Fruit fly (Drosophila melanogaster) whole organism, embryonic: Measurements from ENCODE around the gene CG14341.

Experiments
- Antp ChIP-seq: fragments of 200-800 bp; sonication (Bioruptor generic); optimal IDR thresholded peaks from 3 replicates; lab custom pipeline; 2016; ENCODE audit warnings: missing biosample characterization, missing genetic modification characterization
- CG10654 ChIP-seq: fragments of 200-800 bp; sonication (Bioruptor generic); optimal IDR thresholded peaks from 2 replicates; lab custom pipeline; 2016; ENCODE audit warnings: missing biosample characterization, missing genetic modification characterization
- CG14667 ChIP-seq: fragments of 200-800 bp; sonication (Bioruptor generic); IDR thresholded peaks from 2 replicates; pipeline ENCODE4 v1.3.6; 2022; ENCODE audit warnings: missing biosample characterization, missing genetic modification characterization
- CG14710 ChIP-seq: fragments of 200-800 bp; sonication (Bioruptor generic); optimal IDR thresholded peaks from 3 replicates; lab custom pipeline; 2019; ENCODE audit warnings: missing biosample characterization, mild to moderate bottlenecking, missing genetic modification characterization, moderate library complexity
- CG16863 ChIP-seq: fragments of 200-800 bp; sonication (Bioruptor generic); optimal IDR thresholded peaks from 3 replicates; lab custom pipeline; 2016; ENCODE audit warnings: missing biosample characterization, missing genetic modification characterization
- CG17359 ChIP-seq: fragments of 200-800 bp; sonication (Bioruptor generic); optimal IDR thresholded peaks from 3 replicates; lab custom pipeline; 2018; ENCODE audit warnings: missing biosample characterization, mild to moderate bottlenecking, missing genetic modification characterization, moderate library complexity
- CG18599 ChIP-seq: fragments of 200-800 bp; sonication (Bioruptor generic); optimal IDR thresholded peaks from 3 replicates; lab custom pipeline; 2017; ENCODE audit warnings: missing biosample characterization, missing genetic modification characterization, mild to moderate bottlenecking, moderate library complexity, missing genetic modification reagents
- CG2678 ChIP-seq: fragments of 200-800 bp; sonication (Bioruptor generic); optimal IDR thresholded peaks from 3 replicates; lab custom pipeline; 2019; ENCODE audit warnings: missing biosample characterization, mild to moderate bottlenecking, missing genetic modification characterization, moderate library complexity
- CG30403 ChIP-seq: fragments of 200-800 bp; sonication (Bioruptor generic); optimal IDR thresholded peaks from 3 replicates; lab custom pipeline; 2016; ENCODE audit warnings: missing biosample characterization, missing genetic modification characterization
- CG3065 ChIP-seq: fragments of 200-800 bp; sonication (Bioruptor generic); optimal IDR thresholded peaks from 2 replicates; lab custom pipeline; 2016; ENCODE audit warnings: missing biosample characterization, missing genetic modification characterization
- CG43689 ChIP-seq: fragments of 200-800 bp; sonication (Bioruptor generic); IDR thresholded peaks from 2 replicates; pipeline ENCODE4 v1.3.6; 2022; ENCODE audit warnings: missing biosample characterization, missing genetic modification characterization
- CG4707 ChIP-seq: fragments of 200-800 bp; sonication (Bioruptor generic); optimal IDR thresholded peaks from 2 replicates; lab custom pipeline; 2018; ENCODE audit warnings: missing biosample characterization, mild to moderate bottlenecking, missing genetic modification characterization, moderate library complexity
- CG6272 ChIP-seq: fragments of 200-800 bp; sonication (Bioruptor generic); IDR thresholded peaks from 2 replicates; pipeline ENCODE4 v1.3.6; 2022; ENCODE audit warnings: missing biosample characterization, missing genetic modification characterization
- CG7372 ChIP-seq: fragments of 200-800 bp; sonication (Bioruptor generic); IDR thresholded peaks from 2 replicates; pipeline ENCODE4 v1.3.6; 2022; ENCODE audit warnings: missing biosample characterization, missing genetic modification characterization
- CG8290 ChIP-seq, 3 experiments: fragments of 200-800 bp; sonication (Bioruptor generic); optimal IDR thresholded peaks; 2 replicates each; lab custom pipeline; 2016 to 2019; ENCODE audit warnings: missing biosample characterization in 3 of 3, missing genetic modification characterization in 3 of 3, mild to moderate bottlenecking in 2 of 3, moderate library complexity in 1 of 3
- CG9437 ChIP-seq: fragments of 200-800 bp; sonication (Bioruptor generic); optimal IDR thresholded peaks from 2 replicates; lab custom pipeline; 2018; ENCODE audit warnings: missing biosample characterization, mild to moderate bottlenecking, missing genetic modification characterization
- CG9876 ChIP-seq: fragments of 200-800 bp; sonication (Bioruptor generic); optimal IDR thresholded peaks from 2 replicates; lab custom pipeline; 2016; ENCODE audit warnings: missing biosample characterization, missing genetic modification characterization
- Dip3 ChIP-seq: fragments of 200-800 bp; sonication (Bioruptor generic); optimal IDR thresholded peaks from 3 replicates; lab custom pipeline; 2016; ENCODE audit warnings: missing biosample characterization, missing genetic modification characterization
- E2f1 ChIP-seq: fragments of 200-800 bp; sonication (Bioruptor generic); IDR thresholded peaks from 2 replicates; pipeline ENCODE4 v1.3.6; 2022; ENCODE audit warnings: missing biosample characterization, missing genetic modification characterization
- Hey ChIP-seq: fragments of 200-800 bp; sonication (Bioruptor generic); optimal IDR thresholded peaks from 3 replicates; lab custom pipeline; 2018; ENCODE audit warnings: missing biosample characterization, mild to moderate bottlenecking, missing genetic modification characterization
- Hr78 ChIP-seq, 2 experiments: fragments of 200-800 bp in 1 of 2; fragments of >200 bp in 1 of 2; sonication (Bioruptor generic) in 1 of 2; optimal IDR thresholded peaks; 2 replicates each; lab custom pipeline; 2017 to 2019; ENCODE audit warnings: missing biosample characterization in 2 of 2, missing genetic modification characterization in 2 of 2, mild to moderate bottlenecking in 1 of 2, moderate library complexity in 1 of 2
- Lim3 ChIP-seq: fragments of 200-800 bp; sonication (Bioruptor generic); IDR thresholded peaks from 2 replicates; pipeline ENCODE4 v1.3.6; 2022; ENCODE audit warnings: missing biosample characterization, missing genetic modification characterization
- Max ChIP-seq: fragments of 200-800 bp; sonication (Bioruptor generic); optimal IDR thresholded peaks from 2 replicates; lab custom pipeline; 2016; ENCODE audit warnings: missing biosample characterization, mild to moderate bottlenecking, missing genetic modification characterization
- Oaz ChIP-seq: fragments of 200-800 bp; sonication (Bioruptor generic); IDR thresholded peaks from 2 replicates; pipeline ENCODE4 v1.3.6; 2022; ENCODE audit warnings: missing biosample characterization, missing genetic modification characterization
- Sry-β ChIP-seq: fragments of 200-800 bp; sonication (Bioruptor generic); optimal IDR thresholded peaks from 2 replicates; lab custom pipeline; 2018; ENCODE audit warnings: missing biosample characterization, mild to moderate bottlenecking, missing genetic modification characterization, moderate library complexity
- Vsx1 ChIP-seq: fragments of 200-800 bp; sonication (Bioruptor generic); optimal IDR thresholded peaks from 2 replicates; lab custom pipeline; 2017; ENCODE audit warnings: missing biosample characterization, mild to moderate bottlenecking, missing genetic modification characterization, missing genetic modification reagents
- ase ChIP-seq: fragments of 200-800 bp; sonication (Bioruptor generic); IDR thresholded peaks from 3 replicates; pipeline ENCODE4 v1.3.6; 2022; ENCODE audit warnings: missing biosample characterization, missing genetic modification characterization
- ato ChIP-seq: fragments of 200-800 bp; sonication (Bioruptor generic); IDR thresholded peaks from 2 replicates; pipeline ENCODE4 v1.3.6; 2022; ENCODE audit warnings: missing biosample characterization, missing genetic modification characterization; ENCODE audit not compliant: partially characterized antibody
- crol ChIP-seq: fragments of 200-800 bp; sonication (Bioruptor generic); IDR thresholded peaks from 2 replicates; pipeline ENCODE4 v1.3.6; 2022; ENCODE audit warnings: missing biosample characterization, missing genetic modification characterization
- eve ChIP-seq, 2 experiments: fragments of >200 bp; optimal IDR thresholded peaks; 2 replicates each; lab custom pipeline; 2017; ENCODE audit warnings: missing biosample characterization in 2 of 2, missing genetic modification characterization in 2 of 2
- fd64A ChIP-seq: fragments of 200-800 bp; sonication (Bioruptor generic); optimal IDR thresholded peaks from 3 replicates; lab custom pipeline; 2018; ENCODE audit warnings: missing biosample characterization, mild to moderate bottlenecking, missing genetic modification characterization
- fru ChIP-seq: fragments of >200 bp; optimal IDR thresholded peaks from 2 replicates; lab custom pipeline; 2017
- gfzf ChIP-seq: fragments of 200-800 bp; sonication (Bioruptor generic); optimal IDR thresholded peaks from 2 replicates; lab custom pipeline; 2016; ENCODE audit warnings: missing biosample characterization, mild to moderate bottlenecking, missing genetic modification characterization, moderate library complexity
- h ChIP-seq: fragments of >200 bp; optimal IDR thresholded peaks from 2 replicates; lab custom pipeline; 2017
- klu ChIP-seq: fragments of 200-800 bp; sonication (Bioruptor generic); IDR thresholded peaks from 2 replicates; pipeline ENCODE4 v1.3.6; 2022; ENCODE audit warnings: missing biosample characterization, missing genetic modification characterization
- org-1 ChIP-seq: fragments of 200-800 bp; sonication (Bioruptor generic); optimal IDR thresholded peaks from 2 replicates; lab custom pipeline; 2017; ENCODE audit warnings: missing biosample characterization, missing genetic modification characterization
- pho ChIP-seq: fragments of 200-800 bp; sonication (Bioruptor generic); optimal IDR thresholded peaks from 2 replicates; lab custom pipeline; 2016; ENCODE audit warnings: missing biosample characterization, missing genetic modification characterization
- phol ChIP-seq: fragments of 200-800 bp; sonication (Bioruptor generic); optimal IDR thresholded peaks from 3 replicates; lab custom pipeline; 2018; ENCODE audit warnings: missing biosample characterization, mild to moderate bottlenecking, missing genetic modification characterization, moderate library complexity
- run ChIP-seq: fragments of 200-800 bp; sonication (Bioruptor generic); optimal IDR thresholded peaks from 3 replicates; lab custom pipeline; 2018; ENCODE audit warnings: missing biosample characterization, mild to moderate bottlenecking, missing genetic modification characterization
- sima ChIP-seq: fragments of 200-800 bp; sonication (Bioruptor generic); optimal IDR thresholded peaks from 2 replicates; lab custom pipeline; 2016; ENCODE audit warnings: missing biosample characterization, missing genetic modification characterization
- tap ChIP-seq: fragments of 200-800 bp; optimal IDR thresholded peaks from 3 replicates; lab custom pipeline; 2019; ENCODE audit warnings: missing biosample characterization, mild to moderate bottlenecking, missing genetic modification characterization, moderate library complexity
- tup ChIP-seq: fragments of 200-800 bp; sonication (Bioruptor generic); optimal IDR thresholded peaks from 2 replicates; lab custom pipeline; 2016; ENCODE audit warnings: missing biosample characterization, mild to moderate bottlenecking, missing genetic modification characterization, moderate library complexity
- zen2 ChIP-seq: fragments of 200-800 bp; sonication (Bioruptor generic); IDR thresholded peaks from 3 replicates; pipeline ENCODE4 v1.3.6; 2022; ENCODE audit warnings: missing biosample characterization, missing genetic modification characterization; ENCODE audit not compliant: partially characterized antibody

The CG14341 gene

dm6 chr2L:1123078-1123818 is 43.1 kb upstream of the CG14341 start (continued):
- no peak for TF ChIP-seq Dip3 (GFP tag; lab: Kevin White, UChicago)
- TF ChIP-seq run (tag; lab: Kevin White, UChicago): peak; percentile 5
- TF ChIP-seq CG16863 (GFP tag; lab: Kevin White, UChicago): no peak
- no peak for TF ChIP-seq Antp (GFP tag; lab: Kevin White, UChicago)
- no peak for TF ChIP-seq CG7372
- TF ChIP-seq fru (lab: Kevin White, UChicago): no peak
- no peak for TF ChIP-seq CG6272 (GFP tag; lab: Robert Waterston, UW)
- no peak for TF ChIP-seq CG18599 (GFP tag; lab: Kevin White, UChicago)
- no peak for TF ChIP-seq gfzf (GFP tag; lab: Kevin White, UChicago)
- TF ChIP-seq CG10654 (GFP tag; lab: Kevin White, UChicago): peak; percentile 3
- TF ChIP-seq pho (GFP tag; lab: Kevin White, UChicago): no peak
- no peak for TF ChIP-seq CG9437 (GFP tag; lab: Kevin White, UChicago)
- peak; percentile 55 for TF ChIP-seq org-1 (GFP tag; lab: Kevin White, UChicago)
- TF ChIP-seq Oaz (GFP tag; lab: Robert Waterston, UW): no peak
- TF ChIP-seq Max (GFP tag; lab: Kevin White, UChicago): peak; percentile 47
- peak; percentile 22 for TF ChIP-seq phol (tag; lab: Kevin White, UChicago)
- TF ChIP-seq CG8290 (GFP tag; optimal IDR thresholded peaks at IDR 0.05; lab: Kevin White, UChicago): no peak
- peak in 1 of 2 experiments; percentile 53 for TF ChIP-seq CG8290 (tag; optimal IDR thresholded peaks at IDR 0.05; lab: Kevin White, UChicago)
- no peak for TF ChIP-seq h
- no peak for TF ChIP-seq zen2 (GFP tag; lab: Robert Waterston, UW)
- TF ChIP-seq CG9876 (GFP tag; lab: Kevin White, UChicago): no peak
- TF ChIP-seq ato (GFP tag; lab: Robert Waterston, UW): no peak
- TF ChIP-seq CG3065: no peak
- TF ChIP-seq ase: no peak
- peak; percentile 72 for TF ChIP-seq CG14710 (tag; lab: Kevin White, UChicago)
- TF ChIP-seq tap (tag; lab: Kevin White, UChicago): peak; percentile 47
- peak; percentile 57 for TF ChIP-seq fd64A (GFP tag; lab: Kevin White, UChicago)
- no peak for TF ChIP-seq Sry-β (GFP tag; lab: Kevin White, UChicago)
- peak; percentile 72 for TF ChIP-seq CG2678 (tag; lab: Kevin White, UChicago)
- TF ChIP-seq Lim3 (GFP tag; lab: Robert Waterston, UW): no peak
- TF ChIP-seq Hey (tag; lab: Kevin White, UChicago): no peak
- no peak for TF ChIP-seq crol (GFP tag; lab: Robert Waterston, UW)
- TF ChIP-seq E2f1: no peak
- TF ChIP-seq CG43689 (GFP tag; lab: Robert Waterston, UW): no peak
- peak; percentile 74 for TF ChIP-seq CG17359 (tag; lab: Kevin White, UChicago)
- TF ChIP-seq sima (GFP tag; lab: Kevin White, UChicago): no peak
- no peak for TF ChIP-seq Hr78 (GFP tag; optimal IDR thresholded peaks at IDR 0.05; lab: Kevin White, UChicago)
- peak; percentile 45 for TF ChIP-seq Vsx1 (GFP tag; lab: Kevin White, UChicago)
- no peak for TF ChIP-seq eve (GFP tag; optimal IDR thresholded peaks at IDR 0.05; lab: Kevin White, UChicago)
- TF ChIP-seq klu (GFP tag; lab: Robert Waterston, UW): no peak
- TF ChIP-seq CG14667: no peak
- no peak for TF ChIP-seq CG30403 (GFP tag; lab: Kevin White, UChicago)
- TF ChIP-seq tup (GFP tag; lab: Kevin White, UChicago): no peak
- TF ChIP-seq CG4707: peak; percentile 55
